Worm (Caenorhabditis elegans) whole organism, L1 larva: Measurements from ENCODE around the gene hpo-7.

ENCODE experiments used
- C34B4.2 ChIP-seq: sonication (generic microtip); optimal IDR thresholded peaks from 2 replicates; lab custom pipeline; 2017; ENCODE audit warnings: mild to moderate bottlenecking, missing genetic modification characterization, missing compliant biosample characterization
- F16B12.6 ChIP-seq: fragments of 150-350 bp; optimal IDR thresholded peaks from 2 replicates; lab custom pipeline; 2014; ENCODE audit warnings: missing biosample characterization, missing genetic modification characterization
- Y116A8C.19 ChIP-seq: sonication (generic microtip); optimal IDR thresholded peaks from 2 replicates; lab custom pipeline; 2016; ENCODE audit warnings: missing compliant biosample characterization, missing genetic modification characterization, borderline replicate concordance
- alr-1 ChIP-seq: fragments of 200-800 bp; sonication (Bioruptor generic); optimal IDR thresholded peaks from 2 replicates; lab custom pipeline; 2018; ENCODE audit warnings: borderline replicate concordance, mild to moderate bottlenecking, missing genetic modification characterization, missing compliant biosample characterization
- aly-2 ChIP-seq: fragments of 150-350 bp; optimal IDR thresholded peaks from 2 replicates; lab custom pipeline; 2014; ENCODE audit warnings: missing biosample characterization, missing genetic modification characterization
- ceh-8 ChIP-seq: fragments of 200-800 bp; sonication (Bioruptor generic); optimal IDR thresholded peaks from 2 replicates; lab custom pipeline; 2018; ENCODE audit warnings: mild to moderate bottlenecking, missing genetic modification characterization, moderate library complexity, missing compliant biosample characterization
- ceh-82 ChIP-seq, 3 experiments: fragments of 150-350 bp in 1 of 3; sonication (generic microtip) in 2 of 3; optimal IDR thresholded peaks; 2 replicates each; lab custom pipeline; 2014 to 2017; ENCODE audit warnings: missing biosample characterization in 3 of 3, missing genetic modification characterization in 3 of 3
- ceh-88 ChIP-seq: fragments of 200-800 bp; sonication (Bioruptor generic); IDR thresholded peaks from 2 replicates; pipeline ENCODE4 v1.3.6; 2022; ENCODE audit warnings: missing genetic modification characterization, missing compliant biosample characterization
- ceh-90 ChIP-seq: sonication (generic microtip); optimal IDR thresholded peaks from 2 replicates; lab custom pipeline; 2016; ENCODE audit warnings: missing genetic modification characterization, missing compliant biosample characterization
- dsc-1 ChIP-seq: sonication (generic microtip); optimal IDR thresholded peaks from 2 replicates; lab custom pipeline; 2016; ENCODE audit warnings: mild to moderate bottlenecking, missing genetic modification characterization, missing compliant biosample characterization
- efl-3 ChIP-seq: fragments of 200-800 bp; sonication (Bioruptor generic); optimal IDR thresholded peaks from 2 replicates; lab custom pipeline; 2018; ENCODE audit warnings: mild to moderate bottlenecking, missing genetic modification characterization, missing compliant biosample characterization
- egl-13 ChIP-seq: sonication (generic microtip); optimal IDR thresholded peaks from 2 replicates; lab custom pipeline; 2016; ENCODE audit warnings: missing genotype, missing genetic modification reagents, missing genetic modification characterization, missing compliant biosample characterization
- elt-2 ChIP-seq: sonication (generic microtip); optimal IDR thresholded peaks from 2 replicates; lab custom pipeline; 2016; ENCODE audit warnings: missing genetic modification characterization, mild to moderate bottlenecking, inconsistent platforms, missing compliant biosample characterization, missing genetic modification reagents
- ets-5 ChIP-seq: fragments of 200-800 bp; sonication (Bioruptor generic); IDR thresholded peaks from 2 replicates; pipeline ENCODE4 v1.3.6; 2022; ENCODE audit warnings: missing genetic modification characterization, missing compliant biosample characterization
- fos-1 ChIP-seq: fragments of 150-350 bp; optimal IDR thresholded peaks from 2 replicates; lab custom pipeline; 2014; ENCODE audit warnings: missing biosample characterization, missing genetic modification characterization
- hlh-17 ChIP-seq: fragments of 200-800 bp; sonication (Bioruptor generic); optimal IDR thresholded peaks from 2 replicates; lab custom pipeline; 2018; ENCODE audit warnings: missing genetic modification characterization, mild to moderate bottlenecking, missing compliant biosample characterization, moderate library complexity, borderline replicate concordance
- hlh-4 ChIP-seq: sonication (generic microtip); optimal IDR thresholded peaks from 2 replicates; lab custom pipeline; 2016; ENCODE audit warnings: mild to moderate bottlenecking, missing genetic modification characterization, missing compliant biosample characterization
- hpl-2 ChIP-seq: fragments of 150-350 bp; optimal IDR thresholded peaks from 2 replicates; lab custom pipeline; 2014; ENCODE audit warnings: missing biosample characterization, missing genetic modification reagents, missing genetic modification characterization
- irx-1 ChIP-seq: sonication (generic microtip); optimal IDR thresholded peaks from 2 replicates; lab custom pipeline; 2016; ENCODE audit warnings: missing genetic modification characterization, missing compliant biosample characterization
- isw-1 ChIP-seq: fragments of 200-800 bp; sonication (Bioruptor generic); IDR thresholded peaks from 2 replicates; pipeline ENCODE4 v1.3.6; 2022; ENCODE audit warnings: missing genetic modification characterization, missing compliant biosample characterization
- lin-15B ChIP-seq: fragments of 150-350 bp; sonication (generic microtip); optimal IDR thresholded peaks from 3 replicates; lab custom pipeline; 2014; ENCODE audit warnings: missing biosample characterization, missing genetic modification characterization
- lin-35 ChIP-seq, 2 experiments: fragments of 150-350 bp; optimal IDR thresholded peaks; 2 replicates each; lab custom pipeline; 2014; ENCODE audit warnings: missing biosample characterization in 2 of 2, missing genetic modification characterization in 2 of 2, missing genetic modification reagents in 2 of 2
- lsy-2 ChIP-seq, 2 experiments: fragments of 150-350 bp; optimal IDR thresholded peaks; 2 replicates each; lab custom pipeline; 2014; ENCODE audit warnings: missing biosample characterization in 2 of 2, missing genetic modification characterization in 2 of 2
- mab-9 ChIP-seq: fragments of 200-800 bp; sonication (Bioruptor generic); IDR thresholded peaks from 2 replicates; pipeline ENCODE4 v1.3.6; 2022; ENCODE audit warnings: missing genetic modification reagents, missing genetic modification characterization, missing compliant biosample characterization
- nhr-90 ChIP-seq: sonication (generic microtip); optimal IDR thresholded peaks from 2 replicates; lab custom pipeline; 2016; ENCODE audit warnings: mild to moderate bottlenecking, missing genetic modification characterization, missing compliant biosample characterization; ENCODE audit not compliant: poor library complexity
- pqm-1 ChIP-seq: sonication (generic microtip); optimal IDR thresholded peaks from 3 replicates; lab custom pipeline; 2017; ENCODE audit warnings: missing biosample characterization, missing genetic modification characterization
- rnt-1 ChIP-seq: sonication (generic microtip); optimal IDR thresholded peaks from 2 replicates; lab custom pipeline; 2016; ENCODE audit warnings: mild to moderate bottlenecking, missing genetic modification characterization, moderate library complexity, missing compliant biosample characterization
- snpc-4 ChIP-seq: fragments of 150-350 bp; optimal IDR thresholded peaks from 2 replicates; lab custom pipeline; 2014; ENCODE audit warnings: missing biosample characterization, missing genetic modification characterization
- sox-4 ChIP-seq: sonication (generic microtip); optimal IDR thresholded peaks from 2 replicates; lab custom pipeline; 2016; ENCODE audit warnings: missing genetic modification characterization, missing compliant biosample characterization
- sptf-1 ChIP-seq: fragments of 150-350 bp; optimal IDR thresholded peaks from 2 replicates; lab custom pipeline; 2014; ENCODE audit warnings: missing biosample characterization, missing genetic modification characterization
- sup-37 ChIP-seq: fragments of 200-800 bp; sonication (Bioruptor generic); optimal IDR thresholded peaks from 2 replicates; lab custom pipeline; 2018; ENCODE audit warnings: mild to moderate bottlenecking, missing genetic modification characterization, missing compliant biosample characterization
- unc-130 ChIP-seq: fragments of 150-350 bp; optimal IDR thresholded peaks from 2 replicates; lab custom pipeline; 2017; ENCODE audit warnings: missing biosample characterization, missing genetic modification characterization, inconsistent platforms
- unc-30 ChIP-seq: sonication (generic microtip); optimal IDR thresholded peaks from 2 replicates; lab custom pipeline; 2017; ENCODE audit warnings: missing biosample characterization, missing genetic modification characterization
- unc-98 ChIP-seq: fragments of 200-800 bp; sonication (Bioruptor generic); IDR thresholded peaks from 2 replicates; pipeline ENCODE4 v1.3.6; 2022; ENCODE audit warnings: missing genetic modification characterization, missing compliant biosample characterization
- vab-15 ChIP-seq: sonication (generic microtip); optimal IDR thresholded peaks from 2 replicates; lab custom pipeline; 2017; ENCODE audit warnings: missing genotype, mild to moderate bottlenecking, missing genetic modification characterization, missing compliant biosample characterization
- zag-1 ChIP-seq: fragments of 150-350 bp; optimal IDR thresholded peaks from 2 replicates; lab custom pipeline; 2014; ENCODE audit warnings: missing biosample characterization, missing genetic modification characterization

Gene hpo-7

DNA sequence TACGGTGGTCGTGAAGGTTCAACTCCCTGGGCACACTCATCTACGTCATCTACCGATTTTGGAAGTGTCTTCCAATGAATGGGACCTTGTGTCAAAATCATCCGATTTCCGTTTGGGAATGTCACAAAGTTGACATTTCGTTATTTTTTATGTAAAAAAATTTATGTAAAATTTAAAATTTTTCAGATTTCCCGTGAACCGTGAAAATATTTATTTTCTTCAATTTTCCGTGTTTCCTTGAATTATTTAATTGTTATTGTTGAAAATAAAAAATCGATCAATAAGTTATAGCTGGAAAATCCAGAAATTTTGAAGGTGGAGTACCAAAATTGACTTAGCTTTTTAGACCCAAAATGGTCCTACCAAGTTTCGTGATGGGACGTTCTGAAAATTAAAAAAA lies at the start of gene hpo-7:
Gene hpo-7, minus strand, starts transcription at position 101 of the 400 bp plus-strand sequence.
- TF ChIP-seq ceh-8 (GFP tag; lab: Kevin White, UChicago): no peak
- no peak for TF ChIP-seq lin-35 (GFP tag; optimal IDR thresholded peaks at IDR 0.05; lab: Kevin White, UChicago)
- TF ChIP-seq Y116A8C.19: no peak
- TF ChIP-seq C34B4.2 (tag; lab: Kevin White, UChicago): no peak
- no peak for TF ChIP-seq F16B12.6 (tag; lab: Kevin White, UChicago)
- no peak for TF ChIP-seq lsy-2 (tag; optimal IDR thresholded peaks at IDR 0.05; lab: Kevin White, UChicago)
- no peak for TF ChIP-seq hlh-4 (tag; lab: Kevin White, UChicago)
- TF ChIP-seq ceh-88 (GFP tag; lab: Robert Waterston, UW): no peak
- TF ChIP-seq nhr-90 (tag; lab: Kevin White, UChicago): no peak
- TF ChIP-seq hlh-17: no peak
- no peak for TF ChIP-seq ets-5 (GFP tag; lab: Robert Waterston, UW)
- TF ChIP-seq efl-3 (GFP tag; lab: Kevin White, UChicago): no peak
- TF ChIP-seq fos-1 (tag; lab: Kevin White, UChicago): no peak
- TF ChIP-seq, all 84 proteins: peak for 0

DNA sequence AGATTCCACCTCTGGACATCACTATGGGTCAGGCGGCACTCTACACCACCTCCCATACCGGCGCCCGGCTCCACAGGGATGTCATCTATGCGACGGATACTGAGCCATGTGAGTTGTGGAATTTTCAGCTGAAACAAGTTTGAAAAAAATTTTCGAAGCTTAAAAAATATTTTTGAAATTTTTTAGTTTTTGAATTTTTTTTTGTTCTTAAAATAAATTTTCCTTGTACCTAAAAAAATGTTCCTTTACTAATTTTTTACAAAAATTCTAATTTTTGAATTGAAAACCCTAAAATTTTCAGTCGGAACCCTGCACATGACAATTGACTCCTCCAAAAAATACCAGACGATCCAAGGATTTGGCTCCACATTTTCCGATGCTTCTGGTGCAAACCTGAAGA lies 42.2 kb upstream of the hpo-7 start:
- TF ChIP-seq vab-15 (no peak), hpl-2 (GFP tag; lab: Kevin White, UChicago) (no peak), unc-130 (tag; lab: Kevin White, UChicago) (no peak), unc-98 (GFP tag; lab: Robert Waterston, UW) (no peak), isw-1 (no peak), aly-2 (no peak), dsc-1 (tag; lab: Kevin White, UChicago) (no peak), irx-1 (tag; lab: Kevin White, UChicago) (no peak), lin-15B (tag; lab: Kevin White, UChicago) (no peak), ceh-90 (no peak), zag-1 (tag; lab: Kevin White, UChicago) (no peak), ets-5 (GFP tag; lab: Robert Waterston, UW) (no peak), unc-30 (tag; lab: Kevin White, UChicago) (no peak), Y116A8C.19 (no peak), egl-13 (tag; lab: Kevin White, UChicago) (no peak)

DNA sequence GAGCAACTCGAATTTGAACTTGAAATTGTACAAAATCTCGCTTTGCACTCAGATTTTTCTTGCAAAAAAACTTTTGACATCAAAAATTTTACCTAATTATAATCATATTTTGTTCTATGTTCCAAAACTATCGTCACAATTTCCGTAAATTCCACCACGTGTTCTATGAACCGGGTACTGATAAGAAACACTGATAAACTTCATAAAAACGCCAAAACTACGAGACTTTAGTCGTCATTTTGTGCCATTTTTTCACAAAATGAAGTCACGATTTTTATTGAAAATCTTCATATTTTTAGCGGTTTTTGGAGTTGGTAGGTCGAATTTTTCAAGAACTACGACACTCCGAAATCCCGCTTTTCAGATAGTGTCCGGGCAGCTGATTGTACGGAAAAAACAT lies 41.2 kb upstream of the hpo-7 start, which contains the start of gene gba-1:
Gene gba-1, plus strand, starts transcription at position 54 of the 400 bp plus-strand sequence.
- no peak for TF ChIP-seq C34B4.2 (tag; lab: Kevin White, UChicago)
- TF ChIP-seq Y116A8C.19: no peak
- no peak for TF ChIP-seq zag-1 (tag; lab: Kevin White, UChicago)
- peak in 1 of 2 experiments; percentile 18 for TF ChIP-seq lin-35 (GFP tag; optimal IDR thresholded peaks at IDR 0.05; lab: Kevin White, UChicago)
- TF ChIP-seq elt-2: peak; percentile 54

DNA sequence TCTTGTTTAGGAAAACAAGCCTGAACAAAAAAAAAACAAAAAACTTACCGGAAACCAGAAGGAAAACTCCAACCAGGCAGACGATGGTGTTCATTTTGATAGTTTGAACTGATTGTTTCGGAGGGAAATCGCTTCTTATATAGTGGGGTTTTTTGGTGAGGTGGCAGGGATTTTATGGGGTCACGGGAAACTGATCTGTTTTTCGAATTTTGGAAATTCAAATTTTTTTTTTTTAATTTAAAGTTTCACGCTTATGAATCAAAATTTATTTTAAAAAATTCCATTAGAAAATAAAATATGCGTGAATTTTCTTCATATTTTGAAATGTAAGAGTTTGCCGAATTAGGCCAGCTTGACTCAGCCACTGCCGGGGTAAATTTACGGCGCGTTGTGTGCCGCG lies 39.9 kb upstream of the hpo-7 start, which contains the start of gene C33C12.7:
Gene C33C12.7, minus strand, starts transcription at position 101 of the 400 bp plus-strand sequence.
- no peak for TF ChIP-seq vab-15
- no peak for TF ChIP-seq ceh-82 (tag; optimal IDR thresholded peaks at IDR 0.05; lab: Kevin White, UChicago)
- TF ChIP-seq zag-1 (tag; lab: Kevin White, UChicago): no peak
- no peak for TF ChIP-seq unc-30 (tag; lab: Kevin White, UChicago)
- TF ChIP-seq mab-9: no peak
- no peak for TF ChIP-seq snpc-4 (tag; lab: Kevin White, UChicago)
- no peak for TF ChIP-seq sup-37 (GFP tag; lab: Kevin White, UChicago)
- no peak for TF ChIP-seq pqm-1 (tag; lab: Kevin White, UChicago)
- TF ChIP-seq unc-130 (tag; lab: Kevin White, UChicago): no peak
- no peak for TF ChIP-seq efl-3 (GFP tag; lab: Kevin White, UChicago)
- no peak for TF ChIP-seq sptf-1 (tag; lab: Kevin White, UChicago)
- no peak for TF ChIP-seq rnt-1 (tag; lab: Kevin White, UChicago)
- TF ChIP-seq alr-1: no peak
- TF ChIP-seq sox-4 (tag; lab: Kevin White, UChicago): no peak
